Fruit fly (Drosophila melanogaster): ENCODE data around the gene RagA-B.

Gene RagA-B

DNA sequence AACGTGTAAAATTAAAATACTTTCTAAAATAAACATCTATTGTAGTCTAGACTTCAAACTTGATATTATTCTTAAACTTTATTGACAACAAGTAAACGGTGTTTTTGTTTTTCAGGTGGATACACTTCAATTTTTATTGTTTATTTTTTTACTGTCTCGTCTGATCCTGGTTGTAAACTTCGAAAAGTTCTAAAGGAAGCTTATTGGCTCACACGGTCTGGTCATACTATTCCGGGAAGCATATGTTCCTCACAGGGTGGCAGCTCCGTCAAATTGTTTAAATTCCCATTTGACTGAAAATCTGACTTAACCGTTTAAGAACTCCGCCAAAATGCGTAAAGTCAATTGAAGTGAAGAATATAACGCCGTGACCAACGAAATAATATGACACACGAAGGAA lies 24.1 kb upstream of the RagA-B start, which contains the start of gene CG11983 (continued):
- TF ChIP-seq CG4360 (GFP tag; IDR thresholded peaks at IDR 0.05) (no peak), CG11093 (GFP tag; IDR thresholded peaks at IDR 0.05) (no peak), CG9817 (tag; optimal IDR thresholded peaks at IDR 0.05) (no peak), Chrac-16 (GFP tag; optimal IDR thresholded peaks at IDR 0.05) (no peak), CG7839 (tag; optimal IDR thresholded peaks at IDR 0.05) (no peak), vfl (GFP tag; optimal IDR thresholded peaks at IDR 0.05) (no peak), CG6791 (GFP tag; IDR thresholded peaks at IDR 0.05; ENCODE audit: partially characterized antibody) (no peak), kay (GFP tag; optimal IDR thresholded peaks at IDR 0.05) (no peak), CG33213 (GFP tag; optimal IDR thresholded peaks at IDR 0.05) (no peak), fd64A (GFP tag; optimal IDR thresholded peaks at IDR 0.05) (no peak), ab (GFP tag; optimal IDR thresholded peaks at IDR 0.05) (no peak), Hr39 (optimal IDR thresholded peaks at IDR 0.05) (no peak), CG8944 (GFP tag; optimal IDR thresholded peaks at IDR 0.05) (no peak), hb (GFP tag; IDR thresholded peaks at IDR 0.05; ENCODE audit: partially characterized antibody) (no peak), CG14014 (GFP tag; IDR thresholded peaks at IDR 0.05) (no peak), ttk (GFP tag; IDR thresholded peaks at IDR 0.05) (no peak), CG12236 (GFP tag; optimal IDR thresholded peaks at IDR 0.05) (no peak), CG17385 (GFP tag; optimal IDR thresholded peaks at IDR 0.05) (no peak), CG6689 (GFP tag; IDR thresholded peaks at IDR 0.05) (no peak), CG15479 (GFP tag; optimal IDR thresholded peaks at IDR 0.05) (no peak), CG6683 (GFP tag; optimal IDR thresholded peaks at IDR 0.05) (no peak), salm (tag; optimal IDR thresholded peaks at IDR 0.05) (no peak), CG1233 (GFP tag; optimal IDR thresholded peaks at IDR 0.05) (no peak), Kr (GFP tag; optimal IDR thresholded peaks at IDR 0.05) (no peak), Oli (tag; optimal IDR thresholded peaks at IDR 0.05) (no peak), YL-1 (GFP tag; optimal IDR thresholded peaks at IDR 0.05) (peak; percentile 8), CG1024 (GFP tag; IDR thresholded peaks at IDR 0.05) (no peak), sr (GFP tag; IDR thresholded peaks at IDR 0.05) (no peak), Sry-δ (GFP tag; optimal IDR thresholded peaks at IDR 0.05) (peak; percentile 37), CG31388 (GFP tag; optimal IDR thresholded peaks at IDR 0.05) (no peak), CG9437 (GFP tag; optimal IDR thresholded peaks at IDR 0.05) (no peak), CG5180 (GFP tag; optimal IDR thresholded peaks at IDR 0.05) (no peak), CG11456 (GFP tag; IDR thresholded peaks at IDR 0.05) (no peak), HHEX (GFP tag; optimal IDR thresholded peaks at IDR 0.05) (no peak), onecut (GFP tag; IDR thresholded peaks at IDR 0.05) (no peak), CG12299 (tag; optimal IDR thresholded peaks at IDR 0.05) (no peak), Lpt (GFP tag; optimal IDR thresholded peaks at IDR 0.05) (no peak), CG10959 (GFP tag; IDR thresholded peaks at IDR 0.05) (no peak), pzg (GFP tag; optimal IDR thresholded peaks at IDR 0.05) (peak; percentile 83), zen (tag; optimal IDR thresholded peaks at IDR 0.05) (no peak), CkIIα-i1 (GFP tag; IDR thresholded peaks at IDR 0.05) (no peak), CG13424 (tag; optimal IDR thresholded peaks at IDR 0.05) (no peak), E2f2 (GFP tag; IDR thresholded peaks at IDR 0.05) (peak; percentile 81), yki (optimal IDR thresholded peaks at IDR 0.05) (no peak), TFAM (GFP tag; optimal IDR thresholded peaks at IDR 0.05) (no peak), CG8765 (GFP tag; IDR thresholded peaks at IDR 0.05) (no peak), lmd (GFP tag; IDR thresholded peaks at IDR 0.05) (no peak), btn (GFP tag; optimal IDR thresholded peaks at IDR 0.05) (no peak), Ravus (GFP tag; IDR thresholded peaks at IDR 0.05) (no peak), CG1603 (tag; optimal IDR thresholded peaks at IDR 0.05) (peak; percentile 56), CG13296 (GFP tag; optimal IDR thresholded peaks at IDR 0.05) (no peak), CG8924 (tag; optimal IDR thresholded peaks at IDR 0.05) (no peak), CG10979 (tag; optimal IDR thresholded peaks at IDR 0.05) (no peak), Bdp1 (GFP tag; optimal IDR thresholded peaks at IDR 0.05) (no peak)
